Fruit fly (Drosophila melanogaster) Kc167 (cell line): ENCODE results near the gene qin.

Experiments used
- Sin3A ChIP-seq: fragments of >200 bp; optimal IDR thresholded peaks from 2 replicates; lab custom pipeline; 2018; ENCODE audit warnings: missing external identifiers
- h ChIP-seq: fragments of >200 bp; optimal IDR thresholded peaks from 3 replicates; lab custom pipeline; 2018; ENCODE audit warnings: missing external identifiers
- psq ChIP-seq: fragments of >200 bp; optimal IDR thresholded peaks from 2 replicates; lab custom pipeline; 2017; ENCODE audit warnings: missing external identifiers
- ttk ChIP-seq: sonication (Bioruptor generic); optimal IDR thresholded peaks from 2 replicates; lab custom pipeline; 2017; ENCODE audit warnings: missing external identifiers

dm6 chr3R:18617411-18617810 lies 26.6 kb downstream of the qin start, which contains the start of gene CG7695:
- TF ChIP-seq psq (lab: Kevin White, UChicago) (no peak), h (lab: Kevin White, UChicago) (no peak), Sin3A (lab: Kevin White, UChicago) (no peak), ttk (lab: Kevin White, UChicago) (no peak)
